Fruit fly (Drosophila melanogaster) whole organism: Measurements from ENCODE around the gene CG14635.

Source experiments
- CG8478 ChIP-seq: fragments of >200 bp; optimal IDR thresholded peaks from 2 replicates; lab custom pipeline; 2018; ENCODE audit warnings: inconsistent platforms
- Dll ChIP-seq: fragments of >200 bp; optimal IDR thresholded peaks from 2 replicates; lab custom pipeline; 2017
- EcR ChIP-seq, 2 experiments: fragments of >200 bp; optimal IDR thresholded peaks; 2 replicates each; lab custom pipeline; 2017; ENCODE audit warnings: missing biosample characterization in 2 of 2, missing genetic modification characterization in 2 of 2, missing genetic modification reagents in 2 of 2
- pan ChIP-seq: fragments of >200 bp; optimal IDR thresholded peaks from 2 replicates; lab custom pipeline; 2017
- psq ChIP-seq: fragments of >200 bp; optimal IDR thresholded peaks from 2 replicates; lab custom pipeline; 2017
- usp ChIP-seq: fragments of >200 bp; optimal IDR thresholded peaks from 2 replicates; lab custom pipeline; 2017; ENCODE audit warnings: missing biosample characterization, missing genetic modification characterization, mixed read lengths

- no peak for TF ChIP-seq CG8478 (lab: Kevin White, UChicago)
- TF ChIP-seq usp (GFP tag; lab: Kevin White, UChicago): no peak
- TF ChIP-seq pan (lab: Kevin White, UChicago): no peak
- TF ChIP-seq EcR (GFP tag; optimal IDR thresholded peaks at IDR 0.05; lab: Kevin White, UChicago): no peak
- TF ChIP-seq Dll (lab: Kevin White, UChicago): no peak
- no peak for TF ChIP-seq psq (lab: Kevin White, UChicago)
Measured at dm6 chrX:868441-868840, 23.8 kb downstream of the CG14635 start.
